Worm (Caenorhabditis elegans): ENCODE data around the gene dim-1.

The dim-1 gene

DNA sequence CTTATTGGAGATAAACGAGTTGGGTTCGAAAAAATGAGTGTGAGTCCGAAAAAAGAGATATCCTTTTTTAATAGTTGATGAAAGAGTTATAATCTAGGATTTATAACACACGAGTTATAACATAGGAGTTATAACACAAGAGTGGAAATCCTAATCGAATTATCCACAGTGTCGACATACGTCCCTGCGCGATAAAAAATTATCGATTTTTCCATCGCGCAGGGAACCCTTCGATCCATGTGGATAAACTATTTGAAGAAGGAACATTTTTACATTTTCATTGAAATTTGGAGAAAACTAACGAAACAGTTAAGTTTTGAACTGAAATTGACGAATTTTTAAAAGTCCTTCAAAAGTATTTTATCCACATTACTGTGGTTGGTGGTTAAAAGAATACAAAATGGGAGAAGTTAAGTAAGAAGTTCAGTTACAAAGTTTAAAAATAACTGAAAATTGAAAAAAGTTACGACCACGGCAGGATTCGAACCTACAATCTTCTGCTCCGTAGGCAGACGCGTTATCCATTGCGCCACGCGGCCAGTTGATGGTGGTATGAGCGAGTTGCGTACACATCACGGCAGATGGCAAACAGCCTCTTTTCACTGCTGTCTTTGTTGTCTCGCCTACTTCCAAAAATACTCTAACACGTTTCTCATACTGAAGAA, 21.7 kb downstream of the dim-1 start (continued):
- peak; percentile 94 for TF ChIP-seq lim-7 (GFP tag; IDR thresholded peaks at IDR 0.05)
- TF ChIP-seq F26F4.8 (GFP tag; conservative IDR thresholded peaks at IDR 0.05): peak; percentile 70; the same call in 1 of the 2 replicates
- peak; percentile 9 for TF ChIP-seq R02D3.7 (tag; optimal IDR thresholded peaks at IDR 0.05)
- TF ChIP-seq daf-12 (tag; optimal IDR thresholded peaks at IDR 0.05): peak; percentile 17
- peak; percentile 99 for TF ChIP-seq nhr-10 (tag; optimal IDR thresholded peaks at IDR 0.05)
- peak; percentile 96 for TF ChIP-seq hlh-30 (tag; optimal IDR thresholded peaks at IDR 0.05; ENCODE audit: insufficient read depth)
- peak; percentile 43; the same call in 1 of the 2 replicates for TF ChIP-seq zip-11 (GFP tag; IDR thresholded peaks at IDR 0.05)
- peak; percentile 93 for TF ChIP-seq fos-1 (tag; optimal IDR thresholded peaks at IDR 0.05)
- peak; percentile 59; the same call in 1 of the 2 replicates for TF ChIP-seq Y105C5A.15 (GFP tag; IDR thresholded peaks at IDR 0.05)
- peak; percentile 90 for TF ChIP-seq egl-43 (GFP tag; IDR thresholded peaks at IDR 0.05)
- TF ChIP-seq T26A8.4 (GFP tag; IDR thresholded peaks at IDR 0.05): peak; percentile 100
- peak; percentile 93 for TF ChIP-seq ZK337.2 (GFP tag; IDR thresholded peaks at IDR 0.05)
- TF ChIP-seq skn-1 (tag; optimal IDR thresholded peaks at IDR 0.05): no peak
- TF ChIP-seq lin-38 (GFP tag; IDR thresholded peaks at IDR 0.05): peak; percentile 81
- TF ChIP-seq ceh-20 (GFP tag; IDR thresholded peaks at IDR 0.05): peak; percentile 95
- no peak for TF ChIP-seq aly-2 (tag; optimal IDR thresholded peaks at IDR 0.05)
- TF ChIP-seq nhr-77 (tag; optimal IDR thresholded peaks at IDR 0.05): peak; percentile 100
- TF ChIP-seq nhr-11 (tag; optimal IDR thresholded peaks at IDR 0.05): peak; percentile 97
- TF ChIP-seq dpl-1 (GFP tag; optimal IDR thresholded peaks at IDR 0.05): peak; percentile 77
- TF ChIP-seq mdt-29 (GFP tag; IDR thresholded peaks at IDR 0.05): peak; percentile 94
- no peak for TF ChIP-seq snpc-4 (tag; optimal IDR thresholded peaks at IDR 0.05)
- peak; percentile 90 for TF ChIP-seq mxl-2 (GFP tag; conservative IDR thresholded peaks at IDR 0.05)
- TF ChIP-seq hmg-1.1 (GFP tag; IDR thresholded peaks at IDR 0.05): peak; percentile 99
- TF ChIP-seq unc-62 (GFP tag; optimal IDR thresholded peaks at IDR 0.05 in 1 of 2): peak; percentile 84 to 99
- TF ChIP-seq unc-62 (tag; optimal IDR thresholded peaks at IDR 0.05): peak; percentile 84
- peak; percentile 83 for TF ChIP-seq lin-13 (GFP tag; optimal IDR thresholded peaks at IDR 0.05)
- TF ChIP-seq madf-9 (GFP tag; conservative IDR thresholded peaks at IDR 0.05): peak; percentile 98
- peak; percentile 73 for TF ChIP-seq unc-39 (tag; optimal IDR thresholded peaks at IDR 0.05)
- peak; percentile 90 for TF ChIP-seq gei-8 (GFP tag; optimal IDR thresholded peaks at IDR 0.05)
- TF ChIP-seq pqm-1 (tag; optimal IDR thresholded peaks at IDR 0.05): peak; percentile 61
- peak; percentile 73 to 92 for TF ChIP-seq hif-1 (tag; optimal IDR thresholded peaks at IDR 0.05)
- TF ChIP-seq nhr-76 (tag; optimal IDR thresholded peaks at IDR 0.05): peak; percentile 79
- TF ChIP-seq ztf-11 (tag; optimal IDR thresholded peaks at IDR 0.05): peak; percentile 64
- TF ChIP-seq lin-39 (tag; optimal IDR thresholded peaks at IDR 0.05): peak; percentile 93
- peak; percentile 98 for TF ChIP-seq ceh-82 (tag; optimal IDR thresholded peaks at IDR 0.05)
- TF ChIP-seq ces-1 (GFP tag; optimal IDR thresholded peaks at IDR 0.05): peak; percentile 95
- TF ChIP-seq tra-1 (GFP tag; IDR thresholded peaks at IDR 0.05): peak; percentile 95

DNA sequence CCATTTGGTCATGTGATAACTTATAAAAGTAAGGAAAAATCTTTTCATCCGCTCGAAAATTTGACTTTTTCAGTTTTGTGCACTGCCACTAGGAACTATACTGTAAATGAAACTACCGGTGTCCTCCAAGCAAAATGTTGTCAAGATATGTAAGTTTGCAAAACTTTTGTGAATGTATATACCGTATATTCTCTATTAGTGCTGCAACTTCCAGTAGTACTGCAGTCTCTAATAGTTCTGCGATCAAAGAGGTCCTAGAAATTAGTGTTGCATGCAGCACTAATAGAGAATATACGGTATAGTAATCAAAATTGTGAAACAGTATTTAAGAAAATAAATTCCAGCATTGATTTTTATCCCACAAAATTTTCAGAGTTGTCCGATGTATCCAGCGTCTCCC, 28.0 kb downstream of the dim-1 start:
- TF ChIP-seq unc-62 (GFP tag; optimal IDR thresholded peaks at IDR 0.05 in 1 of 2) (peak in 1 of 2 experiments; percentile 68), unc-62 (tag; optimal IDR thresholded peaks at IDR 0.05) (no peak), aha-1 (tag) (peak; percentile 32), nhr-77 (tag; optimal IDR thresholded peaks at IDR 0.05) (no peak)

DNA sequence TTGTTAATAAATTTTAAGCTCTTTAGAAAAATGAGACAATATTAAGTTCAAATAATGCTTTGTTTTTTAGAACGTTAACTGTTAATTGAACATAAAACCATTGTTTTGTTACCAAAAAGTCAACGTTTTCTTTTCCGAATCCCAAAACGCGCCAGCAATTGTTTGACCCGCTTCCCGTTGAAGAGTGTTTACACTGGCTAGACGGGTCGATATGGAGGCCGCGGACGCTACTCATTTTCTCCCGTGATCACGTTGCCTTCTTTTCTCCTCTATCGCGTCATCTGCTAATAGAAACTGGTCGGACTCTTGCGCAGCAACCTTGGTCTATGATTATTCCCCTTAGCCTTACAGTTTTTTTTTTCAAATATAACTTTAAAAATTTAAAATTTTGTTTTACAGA, 28.9 kb downstream of the dim-1 start, which contains the start of gene C34D10.1:
TSS of gene C34D10.1 (plus strand) at position 400 of the 400 bp plus-strand sequence.
- TF ChIP-seq Y75B8A.6 (GFP tag; IDR thresholded peaks at IDR 0.05) (no peak), ztf-7 (tag; optimal IDR thresholded peaks at IDR 0.05) (no peak), mxl-2 (GFP tag; conservative IDR thresholded peaks at IDR 0.05) (no peak), ceh-82 (tag; optimal IDR thresholded peaks at IDR 0.05) (no peak), gei-8 (GFP tag; optimal IDR thresholded peaks at IDR 0.05) (no peak), lin-38 (GFP tag; IDR thresholded peaks at IDR 0.05) (no peak), lin-13 (GFP tag; optimal IDR thresholded peaks at IDR 0.05) (peak; percentile 5), F10B5.3 (tag; optimal IDR thresholded peaks at IDR 0.05) (no peak), zag-1 (tag; optimal IDR thresholded peaks at IDR 0.05) (no peak), Y48G9A.11 (GFP tag; IDR thresholded peaks at IDR 0.05) (no peak), unc-39 (tag; optimal IDR thresholded peaks at IDR 0.05) (no peak), unc-130 (GFP tag; optimal IDR thresholded peaks at IDR 0.05) (no peak), ama-1 (optimal IDR thresholded peaks at IDR 0.05) (no peak), nhr-10 (tag; optimal IDR thresholded peaks at IDR 0.05) (peak; percentile 20), ceh-20 (GFP tag; IDR thresholded peaks at IDR 0.05) (peak; percentile 80), pqm-1 (tag; optimal IDR thresholded peaks at IDR 0.05) (no peak), vab-7 (GFP tag; IDR thresholded peaks at IDR 0.05) (peak; percentile 45; the same call in 1 of the 2 replicates), snpc-4 (tag; optimal IDR thresholded peaks at IDR 0.05) (no peak), aha-1 (tag) (no peak), spr-3 (GFP tag; optimal IDR thresholded peaks at IDR 0.05) (no peak), skn-1 (tag; optimal IDR thresholded peaks at IDR 0.05) (no peak), snpc-1.2 (GFP tag; IDR thresholded peaks at IDR 0.05) (no peak)

All from whole organism, L4 larva.